Fruit fly (Drosophila melanogaster): ENCODE data around the gene trc.

dm6 chr3L:19870843-19871666, 37.0 kb upstream of the trc start, which contains the start of the genes Rab8 and Usp32:
- TF ChIP-seq CG33017 (tag; optimal IDR thresholded peaks at IDR 0.05): peak; percentile 73
- peak; percentile 89 for TF ChIP-seq Mnt (GFP tag; optimal IDR thresholded peaks at IDR 0.05)
- peak; percentile 84 for TF ChIP-seq CG7101 (tag; optimal IDR thresholded peaks at IDR 0.05)
- peak; percentile 80 for TF ChIP-seq CG11617 (GFP tag; optimal IDR thresholded peaks at IDR 0.05)
- TF ChIP-seq Hr96 (GFP tag; optimal IDR thresholded peaks at IDR 0.05): peak; percentile 82
- TF ChIP-seq kay (GFP tag; ENCODE audit: borderline replicate concordance): no peak
- peak; percentile 80 for TF ChIP-seq ovo (GFP tag; optimal IDR thresholded peaks at IDR 0.05)
- peak; percentile 46 for TF ChIP-seq tj (GFP tag; optimal IDR thresholded peaks at IDR 0.05)
- peak; percentile 68 for TF ChIP-seq Clk (GFP tag; optimal IDR thresholded peaks at IDR 0.05)
- TF ChIP-seq CG14711 (tag; optimal IDR thresholded peaks at IDR 0.05): peak; percentile 71
- TF ChIP-seq CG12768 (GFP tag; optimal IDR thresholded peaks at IDR 0.05): peak; percentile 80
- peak; percentile 83 for TF ChIP-seq pad (GFP tag; optimal IDR thresholded peaks at IDR 0.05)
- TF ChIP-seq toe (GFP tag; optimal IDR thresholded peaks at IDR 0.05): peak; percentile 84
- TF ChIP-seq CG1620 (GFP tag; optimal IDR thresholded peaks at IDR 0.05): peak; percentile 94

Measured in whole organism, adult.